3 fruit fly cellular contexts compared by ENCODE assay signal in the genomic region with DNA sequence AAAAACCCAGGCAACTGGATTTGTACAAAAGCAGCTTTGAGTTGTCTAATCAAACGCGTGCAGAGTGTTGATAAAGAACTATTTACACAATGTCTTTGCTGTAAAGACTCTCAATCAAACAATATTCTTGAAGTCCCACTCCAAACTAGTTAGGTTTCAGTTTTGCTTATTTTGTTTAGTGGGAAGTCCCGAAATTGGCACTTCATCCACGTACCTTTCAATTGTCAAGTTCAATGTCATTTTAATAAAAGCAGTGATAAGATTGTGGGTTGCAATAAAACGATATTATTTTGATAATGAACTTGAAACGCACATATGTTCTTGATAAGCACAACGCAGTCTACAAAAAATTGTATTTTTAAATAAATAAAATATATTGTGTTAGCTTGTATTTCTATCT.
TF ChIP-seq lines count a peak whose summit lies in the region.

No protein-coding gene starts in this region.

- no peak for TF ChIP-seq CTCF in whole organism, embryonic (GFP tag; optimal IDR thresholded peaks at IDR 0.05; lab: Kevin White, UChicago)

TF ChIP-seq in whole organism, embryonic, 481 proteins besides CTCF, POLR2A, EP300 and RAD21:
- TF ChIP-seq CG15601 (tag; optimal IDR thresholded peaks at IDR 0.05; lab: Kevin White, UChicago), result peak; percentile 24
- TF ChIP-seq rib (GFP tag; IDR thresholded peaks at IDR 0.05; lab: Robert Waterston, UW), result 0 out of 2 replicates have a peak, but pooled peaks have one; percentile 3
- TF ChIP-seq zfh2 (GFP tag; optimal IDR thresholded peaks at IDR 0.05; lab: Kevin White, UChicago), result no peak
- TF ChIP-seq CG5180 (GFP tag; optimal IDR thresholded peaks at IDR 0.05; lab: Kevin White, UChicago), result no peak

TF ChIP-seq in whole organism, prepupa, 60 proteins besides CTCF, POLR2A, EP300 and RAD21:
- TF ChIP-seq Lpt (GFP tag; optimal IDR thresholded peaks at IDR 0.05; lab: Kevin White, UChicago) (no peak), fkh (GFP tag; optimal IDR thresholded peaks at IDR 0.05; lab: Kevin White, UChicago) (peak; percentile 27)

TF ChIP-seq in whole organism, wandering third instar larva, 38 proteins besides CTCF, POLR2A, EP300 and RAD21:
- TF ChIP-seq brk (GFP tag; optimal IDR thresholded peaks at IDR 0.05; lab: Kevin White, UChicago), result no peak
- TF ChIP-seq tai (GFP tag; optimal IDR thresholded peaks at IDR 0.05; lab: Kevin White, UChicago), result no peak
- TF ChIP-seq Rel (GFP tag; optimal IDR thresholded peaks at IDR 0.05; lab: Kevin White, UChicago), result no peak
- peak; percentile 98 for TF ChIP-seq Rel (tag; optimal IDR thresholded peaks at IDR 0.05; lab: Kevin White, UChicago)
- TF ChIP-seq lola (GFP tag; optimal IDR thresholded peaks at IDR 0.05; lab: Kevin White, UChicago), result no peak
